Worm (Caenorhabditis elegans): ENCODE results near the gene vps-22.
A peak's percentile ranks its signal among the peaks of the same experiment; 100 is the strongest.

vps-22 gene

DNA sequence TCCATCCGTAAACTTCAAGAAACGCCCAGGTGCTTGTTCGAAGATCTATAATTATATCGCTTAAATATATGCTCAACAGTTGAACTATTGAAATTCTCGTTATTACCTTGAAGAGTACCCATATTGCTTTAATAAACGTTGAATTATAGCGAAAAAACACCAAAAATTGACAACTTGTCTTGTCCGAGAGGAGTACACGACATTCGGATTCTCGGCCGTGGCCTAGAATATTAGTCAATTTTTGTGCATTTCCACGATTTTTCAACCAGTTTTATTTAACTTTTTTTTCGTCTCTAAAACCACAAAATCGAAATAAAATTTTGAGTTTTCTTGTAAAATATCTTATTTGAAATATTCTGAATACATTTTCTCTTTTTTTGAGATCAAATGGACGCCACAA, 50.0 kb downstream of the vps-22 start, which contains the start of the genes F26F4.9 and cee-1 (continued):
- TF ChIP-seq ztf-18 (tag; optimal IDR thresholded peaks at IDR 0.05) (peak; percentile 8), him-1 (tag; optimal IDR thresholded peaks at IDR 0.05) (peak; percentile 44), mcd-1 (GFP tag; IDR thresholded peaks at IDR 0.05) (peak; percentile 48; the same call in 1 of the 2 replicates), madf-8 (GFP tag; conservative IDR thresholded peaks at IDR 0.05) (peak; percentile 36; the same call in 1 of the 2 replicates), ceh-40 (GFP tag; IDR thresholded peaks at IDR 0.05) (0 out of 2 replicates have a peak, but pooled peaks have one; percentile 10), rcor-1 (GFP tag; IDR thresholded peaks at IDR 0.05) (0 out of 2 replicates have a peak, but pooled peaks have one; percentile 15), D2030.7 (GFP tag; IDR thresholded peaks at IDR 0.05) (peak; percentile 26; the same call in 1 of the 2 replicates), lin-35 (GFP tag; optimal IDR thresholded peaks at IDR 0.05) (peak in 1 of 3 experiments; percentile 63)

DNA sequence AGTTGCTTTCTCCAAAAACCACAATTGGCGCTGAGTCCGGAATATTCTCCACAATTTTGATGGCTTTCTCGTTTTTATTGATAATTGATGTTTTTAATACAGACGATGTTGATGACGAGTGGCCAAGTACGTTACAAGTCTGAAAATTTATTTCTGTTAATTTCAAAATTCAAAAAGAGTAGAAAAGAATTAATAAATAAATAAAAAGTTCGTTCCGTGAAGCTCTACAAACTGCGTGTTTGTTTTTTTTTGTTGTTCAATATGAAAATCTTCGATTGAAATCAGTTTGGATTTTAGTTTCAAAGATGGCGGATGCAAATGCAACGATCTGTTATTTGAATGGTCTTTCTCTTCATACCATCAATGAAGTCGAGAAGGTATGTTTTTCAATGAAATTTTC, 51.3 kb downstream of the vps-22 start, which contains the start of gene F26F4.2:
Gene F26F4.2 (plus strand): TSS at position 301 of the 400 bp plus-strand sequence.
- TF ChIP-seq ZK185.1 (tag; optimal IDR thresholded peaks at IDR 0.05; ENCODE audit: poor library complexity, severe bottlenecking) (no peak), nhr-27 (tag; optimal IDR thresholded peaks at IDR 0.05) (no peak), B0035.1 (tag; optimal IDR thresholded peaks at IDR 0.05) (no peak), Y56A3A.18 (GFP tag; IDR thresholded peaks at IDR 0.05) (no peak), efl-1 (GFP tag; optimal IDR thresholded peaks at IDR 0.05) (no peak), nfyb-1 (GFP tag; IDR thresholded peaks at IDR 0.05) (no peak), ztf-3 (GFP tag; optimal IDR thresholded peaks at IDR 0.05) (no peak)
